Worm (Caenorhabditis elegans): ENCODE data around the gene nit-1.
A peak's percentile ranks its signal among the peaks of the same experiment; 100 is the strongest.

nit-1 gene

ce11 chrIII:3916624-3917023 lies 5.4 kb upstream of the nit-1 start, which contains the start of gene ccdc-47 (continued):
- TF ChIP-seq nhr-42 (GFP tag; IDR thresholded peaks at IDR 0.05) (0 out of 2 replicates have a peak, but pooled peaks have one; percentile 48), cey-2 (tag; optimal IDR thresholded peaks at IDR 0.05; ENCODE audit: borderline replicate concordance, insufficient read depth) (no peak), nhr-111 (GFP tag; optimal IDR thresholded peaks at IDR 0.05) (no peak), tra-1 (GFP tag; IDR thresholded peaks at IDR 0.05) (no peak), unc-39 (tag; optimal IDR thresholded peaks at IDR 0.05) (no peak), ZK337.2 (GFP tag; IDR thresholded peaks at IDR 0.05) (no peak), Y75B8A.6 (GFP tag; IDR thresholded peaks at IDR 0.05) (no peak), ZK546.5 (tag; optimal IDR thresholded peaks at IDR 0.05) (no peak), mep-1 (tag; optimal IDR thresholded peaks at IDR 0.05) (peak; percentile 75), duxl-1 (tag; optimal IDR thresholded peaks at IDR 0.05; ENCODE audit: poor library complexity) (peak; percentile 67), gei-8 (GFP tag; optimal IDR thresholded peaks at IDR 0.05) (no peak), fkh-10 (GFP tag; optimal IDR thresholded peaks at IDR 0.05) (no peak), pqm-1 (tag; optimal IDR thresholded peaks at IDR 0.05) (no peak), mdl-1 (tag; optimal IDR thresholded peaks at IDR 0.05) (no peak), lir-3 (tag; optimal IDR thresholded peaks at IDR 0.05) (no peak), madf-5 (GFP tag; IDR thresholded peaks at IDR 0.05) (no peak), dve-1 (tag; optimal IDR thresholded peaks at IDR 0.05; ENCODE audit: insufficient read depth) (peak; percentile 59), lsy-2 (tag; optimal IDR thresholded peaks at IDR 0.05) (peak in 1 of 2 experiments; percentile 79), nhr-237 (tag; optimal IDR thresholded peaks at IDR 0.05) (no peak), skn-1 (tag; optimal IDR thresholded peaks at IDR 0.05) (no peak), sdz-12 (GFP tag; optimal IDR thresholded peaks at IDR 0.05) (no peak), daf-8 (GFP tag; IDR thresholded peaks at IDR 0.05) (no peak), zip-11 (GFP tag; IDR thresholded peaks at IDR 0.05) (no peak), dmd-8 (GFP tag; IDR thresholded peaks at IDR 0.05) (no peak), nhr-10 (tag; optimal IDR thresholded peaks at IDR 0.05) (no peak), daf-12 (tag; optimal IDR thresholded peaks at IDR 0.05) (no peak), egl-27 (tag; optimal IDR thresholded peaks at IDR 0.05) (no peak), hmg-1.1 (GFP tag; IDR thresholded peaks at IDR 0.05) (peak; percentile 56; the same call in 1 of the 2 replicates), mxl-2 (GFP tag; conservative IDR thresholded peaks at IDR 0.05) (no peak), ceh-20 (GFP tag; IDR thresholded peaks at IDR 0.05) (no peak), zfp-3 (GFP tag; conservative IDR thresholded peaks at IDR 0.05) (no peak), ztf-7 (tag; optimal IDR thresholded peaks at IDR 0.05) (peak; percentile 44), dmd-6 (GFP tag; IDR thresholded peaks at IDR 0.05) (0 out of 2 replicates have a peak, but pooled peaks have one; percentile 25), nhr-102 (tag; optimal IDR thresholded peaks at IDR 0.05) (no peak), T26A8.4 (GFP tag; IDR thresholded peaks at IDR 0.05) (peak; percentile 77), hlh-11 (tag; optimal IDR thresholded peaks at IDR 0.05) (peak; percentile 28), ceh-44 (GFP tag; IDR thresholded peaks at IDR 0.05) (no peak), attf-4 (tag; optimal IDR thresholded peaks at IDR 0.05) (no peak), lin-39 (tag; optimal IDR thresholded peaks at IDR 0.05) (no peak), ceh-82 (tag; optimal IDR thresholded peaks at IDR 0.05) (no peak), ceh-28 (tag; optimal IDR thresholded peaks at IDR 0.05) (no peak), mdt-29 (GFP tag; IDR thresholded peaks at IDR 0.05) (no peak), aha-1 (tag) (peak; percentile 93), jun-1 (tag; optimal IDR thresholded peaks at IDR 0.05) (no peak), rbr-2 (tag; optimal IDR thresholded peaks at IDR 0.05) (peak; percentile 12), F49E8.2 (tag; optimal IDR thresholded peaks at IDR 0.05; ENCODE audit: borderline replicate concordance) (no peak), pha-4 (GFP tag; IDR thresholded peaks at IDR 0.05) (peak; percentile 37; the same call in 1 of the 2 replicates), pha-4 (tag; optimal IDR thresholded peaks at IDR 0.05) (no peak), snpc-4 (tag; optimal IDR thresholded peaks at IDR 0.05) (no peak), mes-2 (tag; optimal IDR thresholded peaks at IDR 0.05; ENCODE audit: poor library complexity, severe bottlenecking) (peak; percentile 93), nhr-48 (tag; optimal IDR thresholded peaks at IDR 0.05) (no peak), nhr-28 (tag; optimal IDR thresholded peaks at IDR 0.05) (peak; percentile 10)
